Fruit fly (Drosophila melanogaster): ENCODE measurements around the gene Spn28F.

Spn28F gene

dm6 chr2L:8211070-8211469 is 30.5 kb downstream of the Spn28F start, which contains the start of gene Ssb-c31a:
TSS of gene Ssb-c31a (plus strand) at chr2L:8211347.
- TF ChIP-seq Dll (optimal IDR thresholded peaks at IDR 0.05) = no peak
- TF ChIP-seq EcR (GFP tag; optimal IDR thresholded peaks at IDR 0.05) = no peak
- TF ChIP-seq usp (GFP tag; optimal IDR thresholded peaks at IDR 0.05) = no peak
- no peak for TF ChIP-seq psq (optimal IDR thresholded peaks at IDR 0.05)
- TF ChIP-seq pan (optimal IDR thresholded peaks at IDR 0.05) = no peak
- no peak for TF ChIP-seq CG8478 (optimal IDR thresholded peaks at IDR 0.05)

dm6 chr2L:8210468-8210867 is 31.1 kb downstream of the Spn28F start:
- TF ChIP-seq usp (GFP tag; optimal IDR thresholded peaks at IDR 0.05) = no peak
- no peak for TF ChIP-seq Dll (optimal IDR thresholded peaks at IDR 0.05)
- TF ChIP-seq CG8478 (optimal IDR thresholded peaks at IDR 0.05) = no peak
- TF ChIP-seq EcR (GFP tag; optimal IDR thresholded peaks at IDR 0.05) = no peak
- TF ChIP-seq psq (optimal IDR thresholded peaks at IDR 0.05) = no peak

- TF ChIP-seq CG8478 (optimal IDR thresholded peaks at IDR 0.05) = no peak
- TF ChIP-seq usp (GFP tag; optimal IDR thresholded peaks at IDR 0.05) = no peak
- TF ChIP-seq psq (optimal IDR thresholded peaks at IDR 0.05) = no peak
Observed at dm6 chr2L:8209362-8209761, 32.2 kb downstream of the Spn28F start.

dm6 chr2L:8205871-8206270 is 35.7 kb downstream of the Spn28F start, which contains the start of gene CG8419:
TSS of gene CG8419 (plus strand) at chr2L:8206171.
- TF ChIP-seq CG8478 (optimal IDR thresholded peaks at IDR 0.05) = no peak
- no peak for TF ChIP-seq psq (optimal IDR thresholded peaks at IDR 0.05)
- TF ChIP-seq Dll (optimal IDR thresholded peaks at IDR 0.05) = no peak
- TF ChIP-seq pan (optimal IDR thresholded peaks at IDR 0.05) = no peak
- TF ChIP-seq usp (GFP tag; optimal IDR thresholded peaks at IDR 0.05) = no peak
- no peak for TF ChIP-seq EcR (GFP tag; optimal IDR thresholded peaks at IDR 0.05)

- peak; percentile 98 for TF ChIP-seq pan (optimal IDR thresholded peaks at IDR 0.05)
- no peak for TF ChIP-seq usp (GFP tag; optimal IDR thresholded peaks at IDR 0.05)
Observed at dm6 chr2L:8204996-8205567, 36.5 kb downstream of the Spn28F start, which contains the start of gene SLC5A11. TSS of gene SLC5A11 (minus strand) at chr2L:8205132.

dm6 chr2L:8204366-8204765 is 37.2 kb downstream of the Spn28F start:
- TF ChIP-seq pan (optimal IDR thresholded peaks at IDR 0.05) = no peak
- TF ChIP-seq EcR (GFP tag; optimal IDR thresholded peaks at IDR 0.05) = no peak
- TF ChIP-seq Dll (optimal IDR thresholded peaks at IDR 0.05) = no peak
- no peak for TF ChIP-seq usp (GFP tag; optimal IDR thresholded peaks at IDR 0.05)
- no peak for TF ChIP-seq CG8478 (optimal IDR thresholded peaks at IDR 0.05)
- TF ChIP-seq psq (optimal IDR thresholded peaks at IDR 0.05) = no peak

dm6 chr2L:8203748-8204147 is 37.9 kb downstream of the Spn28F start:
- no peak for TF ChIP-seq usp (GFP tag; optimal IDR thresholded peaks at IDR 0.05)
- TF ChIP-seq CG8478 (optimal IDR thresholded peaks at IDR 0.05) = no peak
- TF ChIP-seq EcR (GFP tag; optimal IDR thresholded peaks at IDR 0.05) = no peak
- TF ChIP-seq psq (optimal IDR thresholded peaks at IDR 0.05) = no peak
- TF ChIP-seq pan (optimal IDR thresholded peaks at IDR 0.05) = no peak
- TF ChIP-seq Dll (optimal IDR thresholded peaks at IDR 0.05) = no peak

dm6 chr2L:8202569-8202968 is 39.0 kb downstream of the Spn28F start:
- TF ChIP-seq pan (optimal IDR thresholded peaks at IDR 0.05) (no peak), CG8478 (optimal IDR thresholded peaks at IDR 0.05) (no peak), usp (GFP tag; optimal IDR thresholded peaks at IDR 0.05) (no peak)

- no peak for TF ChIP-seq psq (optimal IDR thresholded peaks at IDR 0.05)
- no peak for TF ChIP-seq CG8478 (optimal IDR thresholded peaks at IDR 0.05)
- no peak for TF ChIP-seq pan (optimal IDR thresholded peaks at IDR 0.05)
- TF ChIP-seq Dll (optimal IDR thresholded peaks at IDR 0.05) = no peak
- TF ChIP-seq EcR (GFP tag; optimal IDR thresholded peaks at IDR 0.05) = no peak
- TF ChIP-seq usp (GFP tag; optimal IDR thresholded peaks at IDR 0.05) = no peak
Observed at dm6 chr2L:8198757-8199156, 42.8 kb downstream of the Spn28F start, which contains the start of gene PGAP5. TSS of gene PGAP5 (plus strand) at chr2L:8198882.

- TF ChIP-seq EcR (GFP tag; optimal IDR thresholded peaks at IDR 0.05) (no peak), psq (optimal IDR thresholded peaks at IDR 0.05) (no peak), usp (GFP tag; optimal IDR thresholded peaks at IDR 0.05) (no peak), pan (optimal IDR thresholded peaks at IDR 0.05) (no peak), Dll (optimal IDR thresholded peaks at IDR 0.05) (no peak), CG8478 (optimal IDR thresholded peaks at IDR 0.05) (no peak)
Observed at dm6 chr2L:8196757-8197530, 44.7 kb downstream of the Spn28F start, which contains the start of the genes CG8475 and CG8460. TSS of gene CG8475 (minus strand) at chr2L:8196918. TSS of gene CG8460 (plus strand) at chr2L:8197193.

dm6 chr2L:8195722-8196323 is 45.8 kb downstream of the Spn28F start:
- TF ChIP-seq usp (GFP tag; optimal IDR thresholded peaks at IDR 0.05) = no peak
- no peak for TF ChIP-seq psq (optimal IDR thresholded peaks at IDR 0.05)
- no peak for TF ChIP-seq Dll (optimal IDR thresholded peaks at IDR 0.05)
- no peak for TF ChIP-seq EcR (GFP tag; optimal IDR thresholded peaks at IDR 0.05)
- TF ChIP-seq pan (optimal IDR thresholded peaks at IDR 0.05) = no peak
- no peak for TF ChIP-seq CG8478 (optimal IDR thresholded peaks at IDR 0.05)

- TF ChIP-seq CG8478 (optimal IDR thresholded peaks at IDR 0.05) (no peak), EcR (GFP tag; optimal IDR thresholded peaks at IDR 0.05) (no peak), usp (GFP tag; optimal IDR thresholded peaks at IDR 0.05) (no peak), pan (optimal IDR thresholded peaks at IDR 0.05) (no peak), Dll (optimal IDR thresholded peaks at IDR 0.05) (no peak), psq (optimal IDR thresholded peaks at IDR 0.05) (no peak)
Observed at dm6 chr2L:8190681-8191080, 50.9 kb downstream of the Spn28F start, which contains the start of gene CG34134. TSS of gene CG34134 (minus strand) at chr2L:8190781.
